Worm (Caenorhabditis elegans) whole organism, L4/young adult: Measurements from ENCODE around the gene H01G02.4.
"Not testable (repeated sequence)": the region's sequence is repeated elsewhere in the genome, so short reads cannot be mapped to it uniquely, and the experiment has no call there.

Experiments
- W03F9.2 ChIP-seq: fragments of 150-350 bp; optimal IDR thresholded peaks from 2 replicates; lab custom pipeline; 2014; ENCODE audit warnings: missing biosample characterization, missing genetic modification characterization
- dao-5 ChIP-seq: sonication (generic microtip); optimal IDR thresholded peaks from 2 replicates; lab custom pipeline; 2016; ENCODE audit warnings: missing genotype, missing genetic modification characterization, moderate library complexity, missing compliant biosample characterization
- him-1 ChIP-seq: sonication (generic microtip); optimal IDR thresholded peaks from 2 replicates; lab custom pipeline; 2016; ENCODE audit warnings: missing genotype, missing genetic modification reagents, missing genetic modification characterization, missing compliant biosample characterization

Gene H01G02.4

ce11 chrIV:11803044-11803443 lies at the start of gene H01G02.4:
Gene H01G02.4 (minus strand): TSS chrIV:11803144.
- no peak for TF ChIP-seq dao-5 (tag; lab: Kevin White, UChicago)
- no peak for TF ChIP-seq him-1 (tag; lab: Kevin White, UChicago)
- TF ChIP-seq W03F9.2, result no peak

- no peak for TF ChIP-seq him-1 (tag; lab: Kevin White, UChicago)
- no peak for TF ChIP-seq W03F9.2
- TF ChIP-seq dao-5 (tag; lab: Kevin White, UChicago), result no peak
Measured at ce11 chrIV:11851882-11852281, 48.9 kb upstream of the H01G02.4 start, which contains the start of gene F38H4.5. Gene F38H4.5 (plus strand): TSS chrIV:11852182.

ce11 chrIV:11847771-11848312 lies 44.9 kb upstream of the H01G02.4 start, which contains the start of the genes F38H4.6 and F38H4.4:
Gene F38H4.6 (minus strand): TSS chrIV:11847871.
Gene F38H4.4 (plus strand): TSS chrIV:11848262.
- TF ChIP-seq W03F9.2 (no peak), dao-5 (tag; lab: Kevin White, UChicago) (no peak), him-1 (tag; lab: Kevin White, UChicago) (no peak)

- no peak for TF ChIP-seq him-1 (tag; lab: Kevin White, UChicago)
- TF ChIP-seq W03F9.2, result no peak
Measured at ce11 chrIV:11842121-11842520, 39.2 kb upstream of the H01G02.4 start, which contains the start of gene F38H4.3. Gene F38H4.3 (plus strand): TSS chrIV:11842421.

- TF ChIP-seq him-1 (tag; lab: Kevin White, UChicago) (no peak), W03F9.2 (no peak), dao-5 (tag; lab: Kevin White, UChicago) (no peak)
Measured at ce11 chrIV:11838657-11839056, 35.7 kb upstream of the H01G02.4 start, which contains the start of gene fbxb-3. Gene fbxb-3 (plus strand): TSS chrIV:11838957.

ce11 chrIV:11833456-11833855 lies 30.5 kb upstream of the H01G02.4 start, which contains the start of gene M117.4:
Gene M117.4 (minus strand): TSS chrIV:11833556.
- TF ChIP-seq him-1 (tag; lab: Kevin White, UChicago), result no peak

- not testable (repeated sequence) for TF ChIP-seq dao-5 (tag; lab: Kevin White, UChicago); W03F9.2; him-1 (tag; lab: Kevin White, UChicago)
Measured at ce11 chrIV:11828012-11828411, 25.1 kb upstream of the H01G02.4 start, which contains the start of gene M117.6. Gene M117.6 (minus strand): TSS chrIV:11828112.

ce11 chrIV:11822454-11822853 lies 19.5 kb upstream of the H01G02.4 start:
- TF ChIP-seq W03F9.2 (peak; percentile 8), dao-5 (tag; lab: Kevin White, UChicago) (no peak)

ce11 chrIV:11821591-11822361 lies 18.8 kb upstream of the H01G02.4 start, which contains the start of the genes par-5 and M117.3:
Gene par-5 (minus strand): TSS chrIV:11821924.
Gene M117.3 (plus strand): TSS chrIV:11822206.
- TF ChIP-seq W03F9.2 (no peak), him-1 (tag; lab: Kevin White, UChicago) (peak; percentile 56)

- no peak for TF ChIP-seq W03F9.2
- no peak for TF ChIP-seq him-1 (tag; lab: Kevin White, UChicago)
- TF ChIP-seq dao-5 (tag; lab: Kevin White, UChicago), result no peak
Measured at ce11 chrIV:11820067-11820913, 17.3 kb upstream of the H01G02.4 start.

- TF ChIP-seq W03F9.2 (no peak), him-1 (tag; lab: Kevin White, UChicago) (no peak)
Measured at ce11 chrIV:11813901-11814300, 11.0 kb upstream of the H01G02.4 start, which contains the start of gene M117.1. Gene M117.1 (plus strand): TSS chrIV:11814247.

- TF ChIP-seq dao-5 (tag; lab: Kevin White, UChicago) (no peak), W03F9.2 (no peak), him-1 (tag; lab: Kevin White, UChicago) (no peak)
Measured at ce11 chrIV:11812017-11812416, 9.1 kb upstream of the H01G02.4 start.

ce11 chrIV:11809708-11810114 lies 6.8 kb upstream of the H01G02.4 start:
- TF ChIP-seq him-1 (tag; lab: Kevin White, UChicago), result peak; percentile 78
- no peak for TF ChIP-seq dao-5 (tag; lab: Kevin White, UChicago)
- no peak for TF ChIP-seq W03F9.2
